Fruit fly (Drosophila melanogaster) whole organism, embryonic: ENCODE results near the gene Kyat.

Experiments used
- C15 ChIP-seq: fragments of 200-800 bp; sonication (Bioruptor generic); IDR thresholded peaks from 3 replicates; pipeline ENCODE4 v1.3.6; 2022; ENCODE audit warnings: missing biosample characterization, missing genetic modification characterization
- CG10462 ChIP-seq: fragments of 200-800 bp; sonication (Bioruptor generic); optimal IDR thresholded peaks from 2 replicates; lab custom pipeline; 2016; ENCODE audit warnings: missing biosample characterization, missing genetic modification characterization
- CG10543 ChIP-seq: fragments of 200-800 bp; sonication (Bioruptor generic); optimal IDR thresholded peaks from 3 replicates; lab custom pipeline; 2017; ENCODE audit warnings: missing biosample characterization, mild to moderate bottlenecking, missing genetic modification characterization, moderate library complexity
- CG1233 ChIP-seq: fragments of 200-800 bp; sonication (Bioruptor generic); optimal IDR thresholded peaks from 4 replicates; lab custom pipeline; 2018; ENCODE audit warnings: missing biosample characterization, mild to moderate bottlenecking, missing genetic modification characterization
- CG14014 ChIP-seq: fragments of 200-800 bp; sonication (Bioruptor generic); IDR thresholded peaks from 2 replicates; pipeline ENCODE4 v1.3.6; 2022; ENCODE audit warnings: missing biosample characterization, missing genetic modification characterization
- CG15269 ChIP-seq: fragments of 200-800 bp; sonication (Bioruptor generic); optimal IDR thresholded peaks from 2 replicates; lab custom pipeline; 2018; ENCODE audit warnings: missing biosample characterization, mild to moderate bottlenecking, missing genetic modification characterization, moderate library complexity
- CG17328 ChIP-seq: fragments of 200-800 bp; sonication (Bioruptor generic); IDR thresholded peaks from 2 replicates; pipeline ENCODE4 v1.3.6; 2022; ENCODE audit warnings: missing biosample characterization, missing genetic modification characterization
- CG1832 ChIP-seq: fragments of 200-800 bp; sonication (Bioruptor generic); optimal IDR thresholded peaks from 2 replicates; lab custom pipeline; 2017; ENCODE audit warnings: missing biosample characterization, mild to moderate bottlenecking, missing genetic modification characterization, inconsistent platforms
- CG2129 ChIP-seq: fragments of 200-800 bp; sonication (Bioruptor generic); IDR thresholded peaks from 2 replicates; pipeline ENCODE4 v1.3.6; 2022; ENCODE audit warnings: missing biosample characterization, missing genetic modification characterization; ENCODE audit not compliant: partially characterized antibody
- CG2202 ChIP-seq: fragments of 200-800 bp; sonication (Bioruptor generic); optimal IDR thresholded peaks from 2 replicates; lab custom pipeline; 2018; ENCODE audit warnings: missing biosample characterization, mild to moderate bottlenecking, missing genetic modification characterization
- CG30403 ChIP-seq: fragments of 200-800 bp; sonication (Bioruptor generic); optimal IDR thresholded peaks from 3 replicates; lab custom pipeline; 2016; ENCODE audit warnings: missing biosample characterization, missing genetic modification characterization
- CG30431 ChIP-seq: fragments of 200-800 bp; sonication (Bioruptor generic); optimal IDR thresholded peaks from 2 replicates; lab custom pipeline; 2017; ENCODE audit warnings: missing biosample characterization, missing genetic modification characterization
- CG31224 ChIP-seq: fragments of 200-800 bp; sonication (Bioruptor generic); IDR thresholded peaks from 2 replicates; pipeline ENCODE4 v1.3.6; 2022; ENCODE audit warnings: missing biosample characterization, missing genetic modification characterization
- CG31441 ChIP-seq: fragments of 200-800 bp; sonication (Bioruptor generic); IDR thresholded peaks from 2 replicates; pipeline ENCODE4 v1.3.6; 2022; ENCODE audit warnings: missing biosample characterization, missing genetic modification characterization
- CG33557 ChIP-seq: fragments of 200-800 bp; sonication (Bioruptor generic); optimal IDR thresholded peaks from 2 replicates; lab custom pipeline; 2019; ENCODE audit warnings: missing biosample characterization, mild to moderate bottlenecking, missing genetic modification characterization, moderate library complexity
- CG4328 ChIP-seq: fragments of 200-800 bp; sonication (Bioruptor generic); optimal IDR thresholded peaks from 3 replicates; lab custom pipeline; 2017; ENCODE audit warnings: missing biosample characterization, missing genetic modification reagents, missing genetic modification characterization
- CG4854 ChIP-seq: fragments of 200-800 bp; sonication (Bioruptor generic); optimal IDR thresholded peaks from 2 replicates; lab custom pipeline; 2016; ENCODE audit warnings: missing biosample characterization, missing genetic modification characterization, inconsistent platforms
- CG6813 ChIP-seq: fragments of 200-800 bp; sonication (Bioruptor generic); optimal IDR thresholded peaks from 2 replicates; lab custom pipeline; 2017; ENCODE audit warnings: missing biosample characterization, missing genetic modification characterization, mild to moderate bottlenecking, moderate library complexity, missing genetic modification reagents
- CG6854 ChIP-seq: fragments of 200-800 bp; sonication (Bioruptor generic); optimal IDR thresholded peaks from 3 replicates; lab custom pipeline; 2017; ENCODE audit warnings: missing biosample characterization, mild to moderate bottlenecking, missing genetic modification characterization
- CG7372 ChIP-seq: fragments of 200-800 bp; sonication (Bioruptor generic); IDR thresholded peaks from 2 replicates; pipeline ENCODE4 v1.3.6; 2022; ENCODE audit warnings: missing biosample characterization, missing genetic modification characterization
- CG7963 ChIP-seq: fragments of 200-800 bp; sonication (Bioruptor generic); IDR thresholded peaks from 3 replicates; pipeline ENCODE4 v1.3.6; 2022; ENCODE audit warnings: missing biosample characterization, missing genetic modification characterization; ENCODE audit not compliant: partially characterized antibody
- CG8089 ChIP-seq: fragments of 200-800 bp; sonication (Bioruptor generic); optimal IDR thresholded peaks from 3 replicates; lab custom pipeline; 2016; ENCODE audit warnings: missing biosample characterization, missing genetic modification characterization
- CHES-1-like ChIP-seq: fragments of 200-800 bp; sonication (Bioruptor generic); optimal IDR thresholded peaks from 2 replicates; lab custom pipeline; 2016; ENCODE audit warnings: missing biosample characterization, missing genetic modification characterization
- CTCF ChIP-seq: fragments of 200-800 bp; sonication (Bioruptor generic); optimal IDR thresholded peaks from 2 replicates; lab custom pipeline; 2017; ENCODE audit warnings: missing biosample characterization, mild to moderate bottlenecking, missing genetic modification characterization, moderate library complexity
- Eip74EF ChIP-seq, 2 experiments: fragments of 200-800 bp in 1 of 2; fragments of >200 bp in 1 of 2; sonication (Bioruptor generic) in 1 of 2; optimal IDR thresholded peaks; 2 replicates each; lab custom pipeline; 2017 to 2019; ENCODE audit warnings: missing biosample characterization in 2 of 2, missing genetic modification characterization in 2 of 2, mild to moderate bottlenecking in 1 of 2, moderate library complexity in 1 of 2
- Ets65A ChIP-seq: fragments of 200-800 bp; sonication (Bioruptor generic); peaks from one replicate; lab custom pipeline; 2016; ENCODE audit warnings: missing biosample characterization, missing genetic modification characterization
- HLH3B ChIP-seq: fragments of 200-800 bp; sonication (Bioruptor generic); IDR thresholded peaks from 2 replicates; pipeline ENCODE4 v1.3.6; 2022; ENCODE audit warnings: missing biosample characterization, missing genetic modification characterization
- Hand ChIP-seq: fragments of 200-800 bp; sonication (Bioruptor generic); optimal IDR thresholded peaks from 2 replicates; lab custom pipeline; 2017; ENCODE audit warnings: mild to moderate bottlenecking, missing biosample characterization, missing genetic modification reagents, missing genetic modification characterization
- NK7.1 ChIP-seq: fragments of 200-800 bp; sonication (Bioruptor generic); optimal IDR thresholded peaks from 3 replicates; lab custom pipeline; 2016; ENCODE audit warnings: missing biosample characterization, missing genetic modification characterization
- Oaz ChIP-seq: fragments of 200-800 bp; sonication (Bioruptor generic); IDR thresholded peaks from 2 replicates; pipeline ENCODE4 v1.3.6; 2022; ENCODE audit warnings: missing biosample characterization, missing genetic modification characterization
- PHDP ChIP-seq: fragments of 200-800 bp; sonication (Bioruptor generic); optimal IDR thresholded peaks from 3 replicates; lab custom pipeline; 2018; ENCODE audit warnings: missing biosample characterization, mild to moderate bottlenecking, missing genetic modification characterization, moderate library complexity
- Side ChIP-seq: fragments of 200-800 bp; sonication (Bioruptor generic); optimal IDR thresholded peaks from 2 replicates; lab custom pipeline; 2016; ENCODE audit warnings: missing biosample characterization, missing genetic modification characterization
- Xrp1 ChIP-seq: fragments of 200-800 bp; sonication (Bioruptor generic); IDR thresholded peaks from 2 replicates; pipeline ENCODE4 v1.3.6; 2022; ENCODE audit warnings: missing biosample characterization, missing genetic modification characterization
- cg ChIP-seq: fragments of 200-800 bp; sonication (Bioruptor generic); optimal IDR thresholded peaks from 3 replicates; lab custom pipeline; 2019; ENCODE audit warnings: missing biosample characterization, mild to moderate bottlenecking, missing genetic modification characterization, moderate library complexity
- chm ChIP-seq: fragments of 200-800 bp; sonication (Bioruptor generic); IDR thresholded peaks from 2 replicates; pipeline ENCODE4 v1.3.6; 2022; ENCODE audit warnings: missing biosample characterization, missing genetic modification characterization
- cwo ChIP-seq: fragments of 200-800 bp; sonication (Bioruptor generic); optimal IDR thresholded peaks from 3 replicates; lab custom pipeline; 2017; ENCODE audit warnings: missing biosample characterization, missing genetic modification characterization, mild to moderate bottlenecking, moderate library complexity, missing genetic modification reagents
- disco-r ChIP-seq: fragments of 200-800 bp; sonication (Bioruptor generic); optimal IDR thresholded peaks from 2 replicates; lab custom pipeline; 2016; ENCODE audit warnings: missing biosample characterization, missing genetic modification characterization
- ewg ChIP-seq: fragments of 200-800 bp; sonication (Bioruptor generic); optimal IDR thresholded peaks from 3 replicates; lab custom pipeline; 2017; ENCODE audit warnings: mild to moderate bottlenecking, missing biosample characterization, missing genetic modification reagents, missing genetic modification characterization
- gce ChIP-seq: fragments of 200-800 bp; sonication (Bioruptor generic); IDR thresholded peaks from 3 replicates; pipeline ENCODE4 v1.3.6; 2022; ENCODE audit warnings: missing biosample characterization, missing genetic modification characterization
- gcm2 ChIP-seq: fragments of 200-800 bp; sonication (Bioruptor generic); optimal IDR thresholded peaks from 2 replicates; lab custom pipeline; 2016; ENCODE audit warnings: missing biosample characterization, missing genetic modification characterization
- grau ChIP-seq: fragments of 200-800 bp; optimal IDR thresholded peaks from 3 replicates; lab custom pipeline; 2019; ENCODE audit warnings: missing biosample characterization, mild to moderate bottlenecking, missing genetic modification characterization, moderate library complexity
- gsb ChIP-seq: fragments of 200-800 bp; sonication (Bioruptor generic); IDR thresholded peaks from 2 replicates; pipeline ENCODE4 v1.3.6; 2022; ENCODE audit warnings: missing biosample characterization, missing genetic modification characterization
- hb ChIP-seq: fragments of 200-800 bp; sonication (Bioruptor generic); IDR thresholded peaks from 3 replicates; pipeline ENCODE4 v1.3.6; 2022; ENCODE audit warnings: missing biosample characterization, missing genetic modification characterization; ENCODE audit not compliant: partially characterized antibody
- inv ChIP-seq: fragments of 200-800 bp; sonication (Bioruptor generic); IDR thresholded peaks from 2 replicates; pipeline ENCODE4 v1.3.6; 2022; ENCODE audit warnings: missing biosample characterization, missing genetic modification characterization; ENCODE audit not compliant: partially characterized antibody
- klu ChIP-seq: fragments of 200-800 bp; sonication (Bioruptor generic); IDR thresholded peaks from 2 replicates; pipeline ENCODE4 v1.3.6; 2022; ENCODE audit warnings: missing biosample characterization, missing genetic modification characterization
- lbe ChIP-seq: fragments of 200-800 bp; sonication (Bioruptor generic); optimal IDR thresholded peaks from 2 replicates; lab custom pipeline; 2016; ENCODE audit warnings: missing biosample characterization, mild to moderate bottlenecking, missing genetic modification characterization
- slbo ChIP-seq: fragments of 200-800 bp; sonication (Bioruptor generic); IDR thresholded peaks from 2 replicates; pipeline ENCODE4 v1.3.6; 2022; ENCODE audit warnings: missing biosample characterization, missing genetic modification characterization
- sob ChIP-seq: fragments of 200-800 bp; sonication (Bioruptor generic); IDR thresholded peaks from 2 replicates; pipeline ENCODE4 v1.3.6; 2022; ENCODE audit warnings: missing biosample characterization, missing genetic modification characterization
- ssp ChIP-seq: fragments of 200-800 bp; sonication (Bioruptor generic); IDR thresholded peaks from 2 replicates; pipeline ENCODE4 v1.3.6; 2022; ENCODE audit warnings: missing biosample characterization, missing genetic modification characterization
- tll ChIP-seq, 2 experiments: fragments of 200-800 bp in 1 of 2; fragments of >200 bp in 1 of 2; sonication (Bioruptor generic) in 1 of 2; optimal IDR thresholded peaks; 2 replicates each; lab custom pipeline; 2017 to 2019; ENCODE audit warnings: missing biosample characterization in 2 of 2, missing genetic modification characterization in 2 of 2, mild to moderate bottlenecking in 1 of 2, moderate library complexity in 1 of 2

The Kyat gene

DNA sequence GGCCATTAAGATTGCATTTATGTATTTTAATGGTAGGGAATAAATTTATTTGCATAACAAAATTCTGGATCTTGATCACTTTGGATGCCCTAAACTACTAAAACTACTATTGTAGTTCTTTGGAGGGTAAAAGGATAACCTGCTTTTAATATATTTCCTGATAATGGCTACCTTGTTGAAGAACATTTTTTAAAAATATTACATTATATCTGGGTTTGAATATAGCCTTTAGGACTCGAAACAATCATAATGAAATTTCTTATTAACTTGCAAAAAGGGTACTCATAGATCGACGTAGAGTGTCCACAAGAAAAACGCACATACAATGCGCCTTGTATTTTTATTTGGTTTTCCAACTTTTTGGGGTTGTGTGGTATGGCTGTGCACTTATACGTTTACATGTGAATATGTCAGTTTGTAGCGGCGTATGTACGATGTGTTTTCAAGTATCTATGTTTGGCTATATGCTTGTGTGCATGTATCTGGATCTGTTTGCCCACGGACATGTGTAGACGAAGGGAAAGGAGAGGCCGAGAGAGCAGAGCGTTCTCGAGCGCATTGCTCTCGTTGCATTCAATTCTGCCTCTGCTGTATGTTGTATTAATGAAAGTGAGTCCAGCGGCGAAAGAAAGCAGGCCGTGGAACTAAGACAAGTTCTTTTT, 42.8 kb downstream of the Kyat start (continued):
- TF ChIP-seq slbo (GFP tag; lab: Robert Waterston, UW) (no peak), PHDP (peak; percentile 63), CG7963 (no peak), CG30403 (GFP tag; lab: Kevin White, UChicago) (peak; percentile 78), sob (GFP tag; lab: Robert Waterston, UW) (no peak), CG17328 (GFP tag; lab: Robert Waterston, UW) (peak; percentile 75), Eip74EF (GFP tag; optimal IDR thresholded peaks at IDR 0.05; lab: Kevin White, UChicago) (peak in 1 of 2 experiments; percentile 71), CG6813 (peak; percentile 15), tll (GFP tag; optimal IDR thresholded peaks at IDR 0.05; lab: Kevin White, UChicago) (peak in 1 of 2 experiments; percentile 77), CG6854 (GFP tag; lab: Kevin White, UChicago) (no peak), gce (GFP tag; lab: Robert Waterston, UW) (0 out of 3 replicates have a peak, but pooled peaks have one; percentile 18), cwo (GFP tag; lab: Kevin White, UChicago) (no peak), CG14014 (GFP tag; lab: Robert Waterston, UW) (no peak), Oaz (GFP tag; lab: Robert Waterston, UW) (no peak), CG31441 (GFP tag; lab: Robert Waterston, UW) (peak; percentile 72; the same call in 1 of the 2 replicates), CG33557 (GFP tag; lab: Kevin White, UChicago) (peak; percentile 78), CG2202 (tag; lab: Kevin White, UChicago) (peak; percentile 82), NK7.1 (GFP tag; lab: Kevin White, UChicago) (no peak), CG7372 (peak; percentile 43; the same call in 1 of the 2 replicates), CG2129 (no peak), CG1832 (GFP tag; lab: Kevin White, UChicago) (no peak), CG1233 (GFP tag; lab: Kevin White, UChicago) (peak; percentile 32), ssp (GFP tag; lab: Robert Waterston, UW) (peak; percentile 49; the same call in 1 of the 2 replicates), Ets65A (GFP tag; lab: Kevin White, UChicago) (peak; percentile 88), chm (GFP tag; lab: Robert Waterston, UW) (peak; percentile 39; the same call in 1 of the 2 replicates), CTCF (GFP tag; lab: Kevin White, UChicago) (no peak), lbe (GFP tag; lab: Kevin White, UChicago) (peak; percentile 79), CHES-1-like (peak; percentile 26), CG30431 (peak; percentile 86), cg (peak; percentile 80), hb (GFP tag; lab: Robert Waterston, UW) (no peak), gsb (GFP tag; lab: Robert Waterston, UW) (no peak), disco-r (GFP tag; lab: Kevin White, UChicago) (peak; percentile 33), ewg (GFP tag; lab: Kevin White, UChicago) (peak; percentile 66), HLH3B (GFP tag; lab: Robert Waterston, UW) (peak; percentile 63), CG31224 (GFP tag; lab: Robert Waterston, UW) (no peak), klu (GFP tag; lab: Robert Waterston, UW) (no peak), Side (GFP tag; lab: Kevin White, UChicago) (peak; percentile 38), Hand (GFP tag; lab: Kevin White, UChicago) (no peak), CG15269 (tag; lab: Kevin White, UChicago) (peak; percentile 47), C15 (GFP tag; lab: Robert Waterston, UW) (no peak), CG8089 (GFP tag; lab: Kevin White, UChicago) (peak; percentile 31), CG4328 (GFP tag; lab: Kevin White, UChicago) (no peak), CG4854 (peak; percentile 53), CG10543 (GFP tag; lab: Kevin White, UChicago) (no peak), inv (no peak), grau (tag; lab: Kevin White, UChicago) (peak; percentile 80), Xrp1 (peak; percentile 77), CG10462 (peak; percentile 76), gcm2 (GFP tag; lab: Kevin White, UChicago) (peak; percentile 3)
